Fruit fly (Drosophila melanogaster): ENCODE data around the gene CG15347.

Gene CG15347

DNA sequence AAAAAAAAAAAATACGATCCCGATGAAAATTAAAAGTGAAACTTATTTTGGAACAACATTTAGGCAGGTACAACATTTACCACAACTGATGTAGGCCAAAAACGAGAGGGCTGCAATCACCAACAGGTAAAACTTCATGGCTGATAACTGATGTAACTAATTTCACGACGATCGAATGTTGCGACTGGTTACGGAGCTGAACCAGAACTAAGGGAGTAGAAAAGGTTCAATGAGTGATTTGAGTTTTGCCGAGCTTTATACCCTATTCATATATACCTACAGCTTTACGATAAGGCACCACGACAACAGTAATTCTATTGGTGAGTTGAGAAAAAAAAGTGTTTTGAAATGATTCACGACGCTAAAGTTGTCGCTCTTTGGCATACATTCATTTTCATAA is at the start of gene CG15347:
TSS of gene CG15347 (minus strand) at position 213 of the 400 bp plus-strand sequence.
- TF ChIP-seq CG17801 (GFP tag; optimal IDR thresholded peaks at IDR 0.05; ENCODE audit: partially characterized antibody) = no peak

DNA sequence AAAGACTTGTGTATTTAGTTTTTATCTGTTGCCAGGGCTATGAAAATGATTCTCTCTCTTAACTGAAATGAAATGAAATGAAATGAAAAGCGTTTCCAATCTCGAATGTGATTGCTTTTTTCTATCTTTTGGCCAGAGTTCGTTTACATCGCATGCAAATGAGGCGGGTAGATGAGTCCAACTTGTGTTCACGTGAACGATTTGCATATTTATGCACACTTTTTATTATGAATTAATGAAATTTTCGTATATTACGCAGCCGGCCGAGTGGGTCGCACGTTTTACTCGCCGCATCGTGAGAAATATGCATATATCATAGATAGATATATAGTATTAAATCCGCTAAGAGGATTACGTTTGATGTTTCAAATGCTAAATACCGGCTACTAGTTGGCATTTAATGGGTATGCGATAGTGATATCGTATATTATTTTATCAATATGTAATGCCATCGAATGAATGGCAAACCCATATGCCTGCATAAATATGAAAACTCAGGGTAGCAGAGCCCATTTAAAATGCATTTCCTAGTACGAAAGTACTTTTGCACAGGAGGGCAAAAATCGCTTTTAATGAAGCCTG is 44.4 kb upstream of the CG15347 start:
- TF ChIP-seq CG17801 (GFP tag; optimal IDR thresholded peaks at IDR 0.05; ENCODE audit: partially characterized antibody) = no peak

DNA sequence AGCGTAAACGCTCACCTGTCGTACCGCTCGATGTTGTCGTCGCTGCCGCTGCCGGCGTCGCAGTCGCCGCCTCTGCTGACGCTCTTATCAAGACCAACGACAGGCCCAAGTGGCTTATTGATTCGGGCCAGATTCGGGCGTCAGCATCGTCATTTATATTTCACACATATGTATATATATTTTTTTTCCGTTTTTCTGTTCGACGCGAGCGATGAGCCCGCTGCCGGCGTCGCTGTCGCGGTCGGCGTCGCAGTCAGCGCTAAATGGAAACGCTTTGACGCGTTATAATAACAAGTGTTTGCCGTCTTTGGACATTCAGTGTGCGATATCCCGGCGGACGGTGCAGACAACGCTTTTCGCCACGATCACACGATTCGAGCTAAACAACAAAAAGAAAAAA is 41.4 kb upstream of the CG15347 start:
- no peak for TF ChIP-seq CG17801 (GFP tag; optimal IDR thresholded peaks at IDR 0.05; ENCODE audit: partially characterized antibody)

DNA sequence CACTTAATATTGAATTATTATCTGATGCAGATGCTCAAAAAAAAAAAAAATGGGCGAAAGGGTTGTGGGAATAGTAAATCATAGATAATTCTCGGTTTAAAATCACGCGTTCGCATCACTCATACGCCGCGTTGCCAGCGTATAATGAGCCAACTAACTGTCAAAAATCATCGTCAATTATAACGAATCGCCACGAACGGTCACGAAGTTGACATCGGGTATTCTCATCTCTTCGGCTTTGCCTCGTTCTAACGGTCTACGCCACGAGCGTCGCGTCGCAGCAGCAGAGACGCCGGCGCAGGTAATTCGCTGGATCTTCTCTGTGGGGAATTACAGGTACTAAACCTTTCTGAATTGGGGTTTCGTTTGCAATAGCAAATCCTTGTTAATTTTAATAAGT is 40.7 kb upstream of the CG15347 start:
- TF ChIP-seq CG17801 (GFP tag; optimal IDR thresholded peaks at IDR 0.05; ENCODE audit: partially characterized antibody) = no peak

DNA sequence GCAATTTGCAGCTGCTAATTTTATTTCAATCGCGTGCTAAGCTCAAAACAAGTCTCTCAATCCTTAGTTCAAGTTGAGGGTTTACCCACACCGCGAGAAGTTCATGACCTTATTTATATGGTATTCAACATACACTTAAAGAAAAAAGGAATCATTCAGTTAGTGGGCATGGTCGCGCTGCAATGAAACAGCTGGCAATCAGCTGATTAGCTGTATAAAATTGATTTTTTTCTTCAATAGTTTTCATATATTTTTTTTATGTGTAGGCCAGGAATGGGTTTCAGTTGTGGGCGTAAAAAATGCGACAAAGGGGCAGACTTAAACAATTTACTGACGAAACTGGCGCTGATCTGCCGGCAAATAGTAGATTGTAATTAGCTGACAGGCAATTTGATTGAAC is 38.5 kb upstream of the CG15347 start:
- TF ChIP-seq CG17801 (GFP tag; optimal IDR thresholded peaks at IDR 0.05; ENCODE audit: partially characterized antibody) = no peak

DNA sequence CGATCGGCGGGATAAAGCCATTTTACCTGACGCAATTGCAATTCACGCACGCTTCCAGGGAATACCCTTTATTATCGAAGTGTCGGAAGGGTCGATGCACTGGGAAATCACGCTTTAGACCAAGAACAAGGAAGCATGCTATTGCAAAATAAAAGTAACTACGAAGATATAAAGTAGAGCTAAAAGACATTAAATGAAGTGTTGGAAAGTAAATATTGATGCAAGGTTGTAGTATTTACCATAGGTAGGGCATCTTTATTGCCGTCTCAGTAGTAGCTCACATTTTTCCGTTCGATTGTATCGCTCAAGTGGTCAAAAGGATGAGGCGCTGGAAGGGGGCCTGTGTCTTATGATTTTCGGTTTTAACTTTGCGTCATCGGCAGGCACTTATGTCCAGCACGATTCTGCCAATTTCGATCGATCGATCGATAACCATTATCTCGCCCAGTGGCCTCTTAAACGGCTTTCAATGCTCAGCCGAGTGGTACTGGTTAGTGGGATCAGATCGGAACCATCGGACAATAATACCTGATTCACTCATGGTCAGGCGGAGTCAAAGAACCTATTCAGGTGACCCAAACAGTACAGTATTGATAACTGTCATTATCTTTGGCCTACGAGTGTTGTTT is 37.0 kb upstream of the CG15347 start:
- TF ChIP-seq CG17801 (GFP tag; optimal IDR thresholded peaks at IDR 0.05; ENCODE audit: partially characterized antibody) = no peak

DNA sequence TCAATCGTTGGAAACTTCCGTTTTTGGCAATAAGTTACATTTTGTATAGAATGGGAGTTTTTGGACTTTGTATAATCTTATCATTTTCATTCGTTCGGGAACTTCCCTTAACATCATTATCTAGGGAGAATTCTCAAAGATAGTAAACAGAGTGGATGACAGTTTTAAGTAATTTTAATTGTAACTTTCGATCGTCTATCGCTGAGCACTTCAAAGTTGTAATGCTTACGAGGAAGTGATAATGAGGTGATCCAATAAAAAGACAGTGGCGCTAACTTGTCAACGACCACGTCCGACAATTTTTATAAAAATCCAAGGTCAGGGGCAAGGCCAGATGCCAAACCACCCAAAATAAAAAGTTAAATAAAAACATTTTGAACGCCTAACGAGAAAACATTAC is 35.7 kb upstream of the CG15347 start:
- no peak for TF ChIP-seq CG17801 (GFP tag; optimal IDR thresholded peaks at IDR 0.05; ENCODE audit: partially characterized antibody)

DNA sequence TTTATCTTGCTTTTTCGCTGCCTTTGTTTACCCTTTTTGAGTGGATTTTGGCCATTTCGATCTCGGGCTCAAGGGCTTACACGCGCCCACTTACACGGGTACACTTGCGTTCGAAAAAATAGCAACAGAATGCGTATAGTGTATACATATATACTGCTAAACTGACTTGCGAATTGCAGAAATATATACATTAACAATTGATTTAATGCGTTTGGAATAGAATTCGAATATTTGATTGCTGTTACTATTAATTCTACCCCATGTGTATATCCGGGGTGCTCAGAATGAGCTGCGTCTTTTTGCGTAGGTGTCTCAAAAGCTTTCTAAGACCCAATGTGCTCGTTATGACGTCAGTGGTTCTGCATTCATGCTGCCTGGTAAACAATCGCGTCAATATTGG is 32.8 kb upstream of the CG15347 start:
- TF ChIP-seq CG17801 (GFP tag; optimal IDR thresholded peaks at IDR 0.05; ENCODE audit: partially characterized antibody) = no peak

DNA sequence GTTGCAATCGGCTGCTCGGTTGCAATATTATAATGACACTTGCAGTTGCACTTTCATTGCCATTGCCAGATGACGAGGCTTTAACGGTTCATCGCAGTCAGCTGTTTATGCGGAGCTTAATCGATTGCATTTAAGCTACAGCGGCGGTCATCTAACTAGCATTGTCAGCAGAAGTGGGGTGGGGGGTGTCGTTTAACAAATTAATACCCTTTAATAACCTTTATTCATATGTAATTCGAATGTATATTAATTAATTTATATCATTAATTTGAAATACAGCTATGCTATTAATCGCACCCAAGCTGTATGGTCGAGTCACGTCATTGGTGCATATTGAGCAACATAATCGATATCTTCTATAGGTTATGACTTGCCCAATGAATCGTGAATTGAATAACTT is 32.2 kb upstream of the CG15347 start:
- TF ChIP-seq CG17801 (GFP tag; optimal IDR thresholded peaks at IDR 0.05; ENCODE audit: partially characterized antibody) = no peak

DNA sequence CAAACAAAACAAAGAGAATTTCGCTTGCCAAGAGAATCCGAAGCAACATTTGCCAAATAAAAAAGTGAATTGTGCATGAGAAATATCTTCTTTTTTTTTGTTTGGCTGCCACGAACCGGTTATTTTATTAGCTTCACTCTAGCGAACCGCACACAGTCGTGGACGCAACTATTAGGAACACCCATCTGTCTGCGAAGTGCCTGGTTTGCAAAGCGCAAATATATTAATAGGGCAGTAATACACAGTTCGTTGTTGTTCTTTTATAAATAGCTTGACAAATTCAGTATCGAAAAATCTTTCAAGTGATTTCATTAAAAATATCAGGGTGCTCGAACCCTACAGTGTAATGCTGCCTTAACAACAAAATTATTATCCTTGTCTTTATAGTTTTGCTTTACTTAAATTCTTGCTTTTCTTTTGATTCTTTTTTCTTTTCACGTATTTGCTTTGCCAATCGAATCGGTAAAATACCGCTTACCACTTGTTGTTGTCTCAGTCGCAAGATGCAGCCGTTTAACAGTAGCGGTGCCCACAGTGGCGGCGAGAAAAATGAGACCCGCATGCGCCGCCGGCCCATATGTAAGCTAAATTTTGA is 30.9 kb upstream of the CG15347 start:
- TF ChIP-seq CG17801 (GFP tag; optimal IDR thresholded peaks at IDR 0.05; ENCODE audit: partially characterized antibody) = no peak

DNA sequence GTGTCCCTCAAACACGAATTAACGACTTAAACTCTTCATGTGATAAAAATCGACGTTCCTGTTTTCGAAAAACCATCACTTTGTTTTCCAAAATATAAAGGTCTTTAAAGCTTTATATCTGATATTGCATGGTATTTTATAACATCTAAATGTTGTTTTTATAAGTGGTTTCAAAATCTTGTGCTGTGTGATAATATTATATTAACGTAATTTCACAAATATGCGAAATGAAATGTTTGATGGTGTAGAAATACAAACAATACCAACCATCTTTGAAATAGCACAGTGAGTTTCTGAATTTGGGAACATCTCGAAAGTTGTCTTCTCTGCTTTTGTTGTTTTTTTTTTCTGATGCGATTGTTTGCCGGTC is 30.3 kb upstream of the CG15347 start:
- TF ChIP-seq CG17801 (GFP tag; optimal IDR thresholded peaks at IDR 0.05; ENCODE audit: partially characterized antibody) = no peak

DNA sequence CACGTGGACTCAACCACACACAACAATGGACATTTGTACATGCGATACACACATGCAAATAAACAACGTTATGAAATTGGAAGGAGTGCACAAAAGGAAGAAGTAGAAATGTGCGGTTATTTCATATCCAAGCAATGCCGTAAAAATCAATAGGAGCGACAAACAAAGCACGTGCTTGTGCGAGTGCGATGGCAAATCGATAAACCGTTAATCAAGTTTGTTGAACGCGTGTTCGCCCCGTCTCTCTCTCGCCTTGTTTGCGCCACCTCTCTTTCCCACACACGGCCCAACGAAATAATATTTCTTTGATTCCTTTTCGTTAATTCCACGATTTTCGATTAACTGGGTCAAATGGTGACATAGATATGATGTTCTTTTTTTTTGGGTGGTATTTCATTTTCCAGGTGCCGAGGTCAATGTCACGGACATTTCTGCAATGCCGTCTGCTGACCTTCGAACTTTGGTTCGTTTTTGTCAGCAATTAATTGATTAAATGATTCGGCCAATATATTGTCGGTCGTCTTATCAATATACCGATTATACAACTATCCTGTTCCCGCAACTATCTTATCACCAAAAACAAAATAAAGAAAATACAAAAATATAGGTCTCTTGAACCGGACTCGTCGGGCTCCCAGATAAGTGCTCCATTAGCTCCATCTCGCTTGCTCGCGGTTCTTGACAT is 29.7 kb upstream of the CG15347 start:
- TF ChIP-seq CG17801 (GFP tag; optimal IDR thresholded peaks at IDR 0.05; ENCODE audit: partially characterized antibody) = no peak

DNA sequence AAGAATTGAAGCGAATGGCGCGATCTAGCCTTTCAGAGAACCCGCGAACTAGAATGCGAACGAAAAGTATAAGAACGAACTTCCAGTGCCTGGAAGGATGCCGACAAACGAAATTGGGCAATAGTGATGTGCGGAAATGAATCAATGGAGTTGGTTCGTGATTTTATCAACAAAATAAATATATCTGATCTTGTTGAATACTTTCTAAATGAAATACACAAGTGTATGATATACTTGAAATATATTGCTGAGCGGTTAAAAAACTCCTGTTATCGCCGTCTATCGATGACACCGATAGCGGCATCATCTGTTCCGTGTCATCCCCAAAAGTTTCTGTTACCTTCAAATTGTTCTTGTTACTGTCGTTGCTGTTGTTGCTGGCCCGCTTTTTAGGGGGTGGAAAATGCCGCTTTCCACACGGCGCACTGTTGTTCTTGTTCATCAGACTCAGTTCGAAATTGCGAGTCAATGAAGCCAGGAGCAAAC is 28.8 kb upstream of the CG15347 start, which contains the start of gene otu:
TSS of gene otu (minus strand) at position 51 of the 486 bp plus-strand sequence.
- no peak for TF ChIP-seq CG17801 (GFP tag; optimal IDR thresholded peaks at IDR 0.05; ENCODE audit: partially characterized antibody)

DNA sequence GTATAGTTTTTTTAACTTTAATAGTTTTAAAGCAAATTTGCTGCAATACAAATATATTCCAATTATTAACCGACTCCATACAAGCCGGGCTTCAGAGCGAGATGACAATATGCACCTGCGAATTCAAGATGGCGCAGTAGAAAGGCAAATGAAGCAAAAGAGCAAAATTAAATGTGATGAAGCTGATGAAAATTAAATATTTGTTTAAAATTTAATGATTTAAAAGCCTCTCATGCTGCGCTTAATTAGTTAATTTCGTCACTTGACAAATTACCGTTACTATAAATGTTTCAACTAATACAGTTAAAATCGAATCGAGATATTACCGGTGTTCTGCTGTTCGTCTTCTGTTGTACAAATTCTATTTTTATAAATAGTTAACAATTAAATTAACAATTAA is 28.4 kb upstream of the CG15347 start, which contains the start of gene CG33181:
TSS of gene CG33181 (plus strand) at position 301 of the 400 bp plus-strand sequence.
- no peak for TF ChIP-seq CG17801 (GFP tag; optimal IDR thresholded peaks at IDR 0.05; ENCODE audit: partially characterized antibody)

DNA sequence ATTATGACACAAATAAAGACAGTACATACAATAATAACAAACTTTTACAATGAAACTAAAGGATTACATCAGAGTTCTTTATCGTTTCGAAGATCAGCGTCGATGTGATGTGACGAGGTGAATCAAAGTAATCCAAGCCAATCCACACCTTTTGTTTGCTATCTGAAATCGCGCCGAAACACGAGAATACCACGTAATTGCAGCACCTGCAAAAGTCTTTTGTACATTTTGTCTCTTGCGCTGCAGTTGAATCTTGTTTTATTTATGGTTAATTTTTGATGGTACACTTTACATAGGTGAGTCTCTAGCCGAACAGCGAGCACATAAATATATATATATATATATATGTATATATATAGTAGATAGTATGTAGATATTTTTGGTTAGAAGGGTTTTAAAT is 24.1 kb upstream of the CG15347 start:
- no peak for TF ChIP-seq CG17801 (GFP tag; optimal IDR thresholded peaks at IDR 0.05; ENCODE audit: partially characterized antibody)

DNA sequence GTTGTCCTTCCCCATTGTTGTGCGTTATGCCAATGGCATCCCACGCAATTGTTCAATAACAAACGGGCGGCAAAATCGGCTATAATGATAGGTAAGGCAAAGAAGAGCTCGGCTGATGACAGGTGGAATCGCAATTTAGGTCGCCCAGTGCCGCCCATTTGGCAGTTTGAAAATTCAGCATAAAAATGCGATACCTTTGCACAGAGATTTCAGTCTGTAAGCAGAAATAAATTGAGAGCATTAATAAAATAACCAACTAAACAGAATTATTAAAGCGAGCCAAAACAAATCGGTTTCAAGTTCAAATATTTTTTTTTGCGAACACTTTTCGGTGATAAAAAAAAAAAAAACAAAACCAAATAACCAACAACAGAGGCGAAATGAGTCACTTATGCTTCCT is 23.0 kb upstream of the CG15347 start, which contains the start of gene CG33223:
TSS of gene CG33223 (minus strand) at position 215 of the 400 bp plus-strand sequence.
- no peak for TF ChIP-seq CG17801 (GFP tag; optimal IDR thresholded peaks at IDR 0.05; ENCODE audit: partially characterized antibody)
